Worm (Caenorhabditis elegans) whole organism, young adult: ENCODE data around the gene srd-20.

Experiments used
- B0019.2 ChIP-seq: fragments of 200-800 bp; sonication (Bioruptor generic); conservative IDR thresholded peaks from 2 replicates; pipeline ENCODE4 v1.3.6; 2022; ENCODE audit warnings: missing genetic modification reagents, missing genetic modification characterization, missing compliant biosample characterization
- B0035.1 ChIP-seq: sonication (generic microtip); optimal IDR thresholded peaks from 2 replicates; lab custom pipeline; 2016; ENCODE audit warnings: missing genetic modification characterization, mild to moderate bottlenecking, missing compliant biosample characterization, missing genotype, missing genetic modification reagents
- B0261.1 ChIP-seq: sonication (generic microtip); optimal IDR thresholded peaks from 2 replicates; lab custom pipeline; 2016; ENCODE audit warnings: mild to moderate bottlenecking, missing genetic modification characterization, moderate library complexity, missing compliant biosample characterization
- C17E4.6 ChIP-seq: fragments of 200-800 bp; sonication (Bioruptor generic); IDR thresholded peaks from 2 replicates; pipeline ENCODE4 v1.3.6; 2022; ENCODE audit warnings: missing genetic modification reagents, missing genetic modification characterization, missing compliant biosample characterization
- D2030.7 ChIP-seq: fragments of 200-800 bp; sonication (Bioruptor generic); IDR thresholded peaks from 2 replicates; pipeline ENCODE4 v1.3.6; 2022; ENCODE audit warnings: missing genetic modification reagents, missing genetic modification characterization, missing compliant biosample characterization
- F55B11.4 ChIP-seq: sonication (generic microtip); optimal IDR thresholded peaks from 2 replicates; lab custom pipeline; 2016; ENCODE audit warnings: missing compliant biosample characterization, missing genetic modification characterization, borderline replicate concordance; ENCODE audit not compliant: insufficient read depth
- Y95B8A.8 ChIP-seq: fragments of 200-800 bp; sonication (Bioruptor generic); IDR thresholded peaks from 2 replicates; pipeline ENCODE4 v1.3.6; 2022; ENCODE audit warnings: missing genetic modification reagents, missing genetic modification characterization, missing compliant biosample characterization
- aptf-2 ChIP-seq: fragments of 200-800 bp; sonication (Bioruptor generic); conservative IDR thresholded peaks from 2 replicates; pipeline ENCODE4 v1.3.6; 2022; ENCODE audit warnings: missing genetic modification reagents, missing genetic modification characterization, missing compliant biosample characterization
- aptf-3 ChIP-seq: fragments of 200-800 bp; sonication (Bioruptor generic); IDR thresholded peaks from 2 replicates; pipeline ENCODE4 v1.3.6; 2022; ENCODE audit warnings: missing genetic modification characterization, missing compliant biosample characterization
- atf-7 ChIP-seq: sonication (generic microtip); optimal IDR thresholded peaks from 2 replicates; lab custom pipeline; 2017; ENCODE audit warnings: mild to moderate bottlenecking, missing genetic modification characterization, missing compliant biosample characterization
- attf-3 ChIP-seq: fragments of 200-800 bp; sonication (Bioruptor generic); conservative IDR thresholded peaks from 2 replicates; pipeline ENCODE4 v1.3.6; 2022; ENCODE audit warnings: missing genetic modification reagents, missing genetic modification characterization, missing compliant biosample characterization
- ccch-3 ChIP-seq: fragments of 200-800 bp; sonication (Bioruptor generic); optimal IDR thresholded peaks from 2 replicates; lab custom pipeline; 2018; ENCODE audit warnings: mild to moderate bottlenecking, missing genetic modification characterization, missing compliant biosample characterization
- ceh-27 ChIP-seq: fragments of 200-800 bp; sonication (Bioruptor generic); optimal IDR thresholded peaks from 2 replicates; lab custom pipeline; 2018; ENCODE audit warnings: mild to moderate bottlenecking, missing genetic modification characterization, moderate library complexity, missing compliant biosample characterization
- ceh-58 ChIP-seq: fragments of 200-800 bp; sonication (Bioruptor generic); IDR thresholded peaks from 2 replicates; pipeline ENCODE4 v1.3.6; 2022; ENCODE audit warnings: missing genetic modification characterization, missing compliant biosample characterization
- dpff-1 ChIP-seq: sonication (generic microtip); optimal IDR thresholded peaks from 2 replicates; lab custom pipeline; 2017; ENCODE audit warnings: mild to moderate bottlenecking, missing genetic modification characterization, missing compliant biosample characterization
- dpl-1 ChIP-seq: fragments of 150-350 bp; optimal IDR thresholded peaks from 2 replicates; lab custom pipeline; 2014; ENCODE audit warnings: missing biosample characterization, missing genetic modification reagents, missing genetic modification characterization
- efl-1 ChIP-seq: fragments of 150-350 bp; optimal IDR thresholded peaks from 2 replicates; lab custom pipeline; 2014; ENCODE audit warnings: missing biosample characterization, missing genetic modification reagents, missing genetic modification characterization
- egrh-3 ChIP-seq: fragments of 200-800 bp; sonication (Bioruptor generic); IDR thresholded peaks from 2 replicates; pipeline ENCODE4 v1.3.6; 2022; ENCODE audit warnings: missing genetic modification reagents, missing genetic modification characterization, missing compliant biosample characterization
- ets-4 ChIP-seq: fragments of 200-800 bp; sonication (Bioruptor generic); optimal IDR thresholded peaks from 2 replicates; lab custom pipeline; 2018; ENCODE audit warnings: mild to moderate bottlenecking, missing genetic modification characterization, missing compliant biosample characterization
- him-1 ChIP-seq: sonication (generic microtip); optimal IDR thresholded peaks from 2 replicates; lab custom pipeline; 2016; ENCODE audit warnings: missing genotype, missing genetic modification reagents, missing genetic modification characterization, missing compliant biosample characterization
- hmg-1.2 ChIP-seq: fragments of 200-800 bp; sonication (Bioruptor generic); IDR thresholded peaks from 2 replicates; pipeline ENCODE4 v1.3.6; 2022; ENCODE audit warnings: missing genetic modification reagents, missing genetic modification characterization, missing compliant biosample characterization
- hsf-1 ChIP-seq: fragments of 200-800 bp; sonication (Bioruptor generic); IDR thresholded peaks from 2 replicates; pipeline ENCODE4 v1.3.6; 2022; ENCODE audit warnings: missing genetic modification reagents, missing genetic modification characterization, missing compliant biosample characterization
- let-526 ChIP-seq: fragments of 200-800 bp; sonication (Bioruptor generic); IDR thresholded peaks from 2 replicates; pipeline ENCODE4 v1.3.6; 2022; ENCODE audit warnings: missing genetic modification reagents, missing genetic modification characterization, missing compliant biosample characterization
- lin-26 ChIP-seq: fragments of 200-800 bp; sonication (Bioruptor generic); IDR thresholded peaks from 2 replicates; pipeline ENCODE4 v1.3.6; 2022; ENCODE audit warnings: missing genetic modification reagents, missing genetic modification characterization, missing compliant biosample characterization
- lin-35 ChIP-seq, 3 experiments: fragments of 150-350 bp in 2 of 3; sonication (generic microtip) in 1 of 3; optimal IDR thresholded peaks; 2 replicates each; lab custom pipeline; 2014 to 2018; ENCODE audit warnings: missing biosample characterization in 3 of 3, missing genetic modification characterization in 3 of 3, missing genetic modification reagents in 3 of 3
- madf-6 ChIP-seq: fragments of 200-800 bp; sonication (Bioruptor generic); IDR thresholded peaks from 2 replicates; pipeline ENCODE4 v1.3.6; 2022; ENCODE audit warnings: missing genetic modification reagents, missing genetic modification characterization, missing compliant biosample characterization
- mes-4 ChIP-seq: sonication (generic microtip); optimal IDR thresholded peaks from 2 replicates; lab custom pipeline; 2016; ENCODE audit warnings: missing genotype, missing genetic modification characterization, missing compliant biosample characterization
- nfyb-1 ChIP-seq: fragments of 200-800 bp; sonication (Bioruptor generic); IDR thresholded peaks from 2 replicates; pipeline ENCODE4 v1.3.6; 2022; ENCODE audit warnings: missing genetic modification reagents, missing genetic modification characterization, missing compliant biosample characterization
- nhr-120 ChIP-seq: fragments of 200-800 bp; sonication (Bioruptor generic); IDR thresholded peaks from 2 replicates; pipeline ENCODE4 v1.3.6; 2022; ENCODE audit warnings: missing genetic modification characterization, missing compliant biosample characterization
- nhr-27 ChIP-seq: fragments of 200-800 bp; sonication (Bioruptor generic); optimal IDR thresholded peaks from 2 replicates; lab custom pipeline; 2018; ENCODE audit warnings: mild to moderate bottlenecking, missing genetic modification characterization, moderate library complexity, missing compliant biosample characterization
- nhr-80 ChIP-seq: sonication (generic microtip); optimal IDR thresholded peaks from 2 replicates; lab custom pipeline; 2016; ENCODE audit warnings: missing genetic modification characterization, missing compliant biosample characterization
- pbrm-1 ChIP-seq: fragments of 200-800 bp; sonication (Bioruptor generic); IDR thresholded peaks from 2 replicates; pipeline ENCODE4 v1.3.6; 2022; ENCODE audit warnings: missing genetic modification reagents, missing genetic modification characterization, missing compliant biosample characterization
- pha-4 ChIP-seq: fragments of 150-350 bp; sonication (generic microtip); optimal IDR thresholded peaks from 2 replicates; lab custom pipeline; 2014; ENCODE audit warnings: missing biosample characterization, missing genetic modification reagents, missing genetic modification characterization
- snpc-4 ChIP-seq, 5 experiments: fragments of 150-350 bp in 1 of 5; sonication (generic microtip) in 4 of 5; optimal IDR thresholded peaks; 2 replicates each; lab custom pipeline; 2014 to 2018; ENCODE audit warnings: missing genetic modification characterization in 5 of 5, missing biosample characterization in 3 of 5, antibody characterized with exemption in 2 of 5, mild to moderate bottlenecking in 2 of 5, missing compliant biosample characterization in 2 of 5, missing genotype in 2 of 5, moderate library complexity in 2 of 5, missing genetic modification reagents in 1 of 5
- tlf-1 ChIP-seq: fragments of 200-800 bp; sonication (Bioruptor generic); optimal IDR thresholded peaks from 2 replicates; lab custom pipeline; 2018; ENCODE audit warnings: mild to moderate bottlenecking, missing genetic modification characterization, missing compliant biosample characterization
- unc-130 ChIP-seq: sonication (generic microtip); optimal IDR thresholded peaks from 2 replicates; lab custom pipeline; 2016; ENCODE audit warnings: missing genetic modification reagents, missing genetic modification characterization, missing compliant biosample characterization
- zfh-2 ChIP-seq: fragments of 200-800 bp; sonication (Bioruptor generic); conservative IDR thresholded peaks from 2 replicates; pipeline ENCODE4 v1.3.6; 2022; ENCODE audit warnings: missing genetic modification reagents, missing genetic modification characterization, missing compliant biosample characterization

srd-20 gene

DNA sequence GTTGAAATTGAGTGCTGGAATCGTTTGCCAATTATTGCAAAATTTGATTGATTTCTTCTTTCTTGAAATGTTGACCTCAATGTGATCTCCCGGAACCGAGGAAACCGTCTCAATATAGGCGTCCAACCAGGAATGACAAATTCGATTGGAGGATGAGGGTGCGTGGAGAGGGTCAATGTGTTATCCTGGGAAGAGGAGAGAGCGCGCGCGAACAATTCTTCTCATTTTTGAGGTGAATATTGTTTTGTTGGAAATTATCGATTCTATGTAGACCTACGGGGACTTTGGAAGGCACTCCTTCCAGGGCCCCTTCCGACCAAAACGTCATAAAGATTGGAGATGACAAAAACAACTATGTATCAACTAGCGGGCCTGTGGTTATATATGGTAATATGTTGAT is 18.8 kb upstream of the srd-20 start:
- TF ChIP-seq aptf-3, result peak; percentile 69; the same call in 1 of the 2 replicates
- peak; percentile 42 for TF ChIP-seq efl-1 (GFP tag; lab: Kevin White, UChicago)
- peak; percentile 95 for TF ChIP-seq aptf-2 (GFP tag; lab: Robert Waterston, UW)
- no peak for TF ChIP-seq unc-130
- peak; percentile 66; the same call in 1 of the 2 replicates for TF ChIP-seq madf-6 (GFP tag; lab: Robert Waterston, UW)
- TF ChIP-seq C17E4.6, result no peak
- TF ChIP-seq hmg-1.2, result no peak
- no peak for TF ChIP-seq atf-7 (tag; lab: Kevin White, UChicago)

DNA sequence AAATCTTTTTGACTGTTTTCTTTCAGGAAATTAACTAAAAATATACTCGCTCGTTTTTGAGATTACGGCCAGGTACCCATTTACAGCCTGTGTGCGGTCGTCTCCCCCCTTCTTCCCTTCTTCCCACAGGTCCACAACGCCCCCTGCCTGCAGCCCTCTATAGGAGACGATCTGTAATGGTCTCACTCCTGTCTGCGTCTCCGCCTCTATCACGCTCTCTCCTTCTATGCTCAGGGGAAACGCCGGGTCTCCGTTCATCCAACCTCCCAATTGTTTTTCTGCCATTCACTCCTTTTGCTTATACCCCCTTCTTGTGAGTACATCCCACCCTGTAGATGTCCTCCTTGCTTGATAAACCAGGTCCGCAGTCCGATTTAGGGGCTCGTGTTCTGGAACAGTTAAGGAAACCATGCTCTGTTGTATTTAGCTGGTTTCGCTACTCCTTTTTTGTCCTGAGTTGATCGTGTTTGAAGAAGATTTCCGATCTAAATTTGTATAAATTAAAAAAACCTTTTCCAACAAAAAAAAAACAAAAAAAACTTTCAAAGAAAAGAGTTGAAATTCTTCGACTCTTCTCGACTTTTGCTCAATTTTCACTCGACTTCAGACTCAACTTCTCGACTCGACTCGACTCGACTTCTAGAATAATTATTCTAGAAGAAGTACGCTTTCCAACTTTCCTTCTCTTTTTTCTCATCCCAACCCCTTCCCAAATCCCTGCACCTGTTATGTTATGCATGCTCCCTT is 16.8 kb upstream of the srd-20 start, which contains the start of gene F29G9.1:
F29G9.1 (plus strand) TSS at position 697 of the 747 bp plus-strand sequence.
- 0 out of 2 replicates have a peak, but pooled peaks have one; percentile 20 for TF ChIP-seq lin-26
- TF ChIP-seq hmg-1.2, result peak; percentile 74
- 0 out of 2 replicates have a peak, but pooled peaks have one; percentile 25 for TF ChIP-seq aptf-3
- TF ChIP-seq aptf-2 (GFP tag; lab: Robert Waterston, UW), result peak; percentile 97
- TF ChIP-seq zfh-2, result 0 out of 2 replicates have a peak, but pooled peaks have one; percentile 28

DNA sequence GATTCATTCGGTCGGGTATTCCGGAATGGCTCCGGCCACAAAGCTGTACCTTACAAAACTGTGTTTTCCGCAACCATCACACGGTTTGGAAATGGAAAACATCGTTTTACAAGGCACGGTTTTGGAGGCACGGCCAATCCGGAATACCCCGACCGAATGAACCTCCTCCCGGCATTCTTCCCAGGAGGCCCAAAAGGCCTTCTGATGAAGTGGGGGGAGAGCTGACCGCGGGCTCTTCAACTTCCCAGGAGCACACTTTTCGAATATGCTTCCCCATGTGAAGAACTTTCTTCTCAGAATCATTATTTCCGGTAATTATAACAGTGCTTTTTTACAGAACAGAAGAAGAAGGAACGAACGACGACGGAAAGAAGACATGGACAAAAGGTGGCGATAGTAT is 15.5 kb upstream of the srd-20 start:
- peak; percentile 82 for TF ChIP-seq aptf-2 (GFP tag; lab: Robert Waterston, UW)
- peak; percentile 52; the same call in 1 of the 2 replicates for TF ChIP-seq aptf-3

DNA sequence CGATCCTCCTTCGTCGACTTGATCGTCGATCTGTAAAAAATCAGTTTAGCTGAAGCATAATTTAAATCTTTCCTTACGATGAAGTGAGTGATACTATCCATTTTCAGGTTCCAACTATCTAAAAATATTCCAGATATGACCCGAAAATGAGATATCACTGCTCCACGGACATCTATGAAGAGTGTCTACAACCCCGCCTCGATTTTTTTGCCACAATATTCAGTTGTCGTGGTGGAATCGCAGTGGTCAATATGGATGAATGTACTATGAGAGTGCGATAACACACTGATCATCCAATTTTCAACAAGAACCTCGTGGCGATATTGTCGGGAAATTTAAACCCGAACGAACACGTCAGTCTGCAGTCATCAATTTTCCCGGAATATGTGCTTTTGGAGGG is 14.0 kb upstream of the srd-20 start, which contains the start of gene R01B10.2:
R01B10.2 (minus strand) TSS at position 101 of the 400 bp plus-strand sequence.
- TF ChIP-seq attf-3 (GFP tag; lab: Robert Waterston, UW), result no peak
- TF ChIP-seq nhr-27 (tag; lab: Kevin White, UChicago), result no peak
- no peak for TF ChIP-seq dpff-1 (tag; lab: Kevin White, UChicago)
- TF ChIP-seq mes-4 (tag; lab: Kevin White, UChicago), result no peak
- TF ChIP-seq ceh-58, result no peak

DNA sequence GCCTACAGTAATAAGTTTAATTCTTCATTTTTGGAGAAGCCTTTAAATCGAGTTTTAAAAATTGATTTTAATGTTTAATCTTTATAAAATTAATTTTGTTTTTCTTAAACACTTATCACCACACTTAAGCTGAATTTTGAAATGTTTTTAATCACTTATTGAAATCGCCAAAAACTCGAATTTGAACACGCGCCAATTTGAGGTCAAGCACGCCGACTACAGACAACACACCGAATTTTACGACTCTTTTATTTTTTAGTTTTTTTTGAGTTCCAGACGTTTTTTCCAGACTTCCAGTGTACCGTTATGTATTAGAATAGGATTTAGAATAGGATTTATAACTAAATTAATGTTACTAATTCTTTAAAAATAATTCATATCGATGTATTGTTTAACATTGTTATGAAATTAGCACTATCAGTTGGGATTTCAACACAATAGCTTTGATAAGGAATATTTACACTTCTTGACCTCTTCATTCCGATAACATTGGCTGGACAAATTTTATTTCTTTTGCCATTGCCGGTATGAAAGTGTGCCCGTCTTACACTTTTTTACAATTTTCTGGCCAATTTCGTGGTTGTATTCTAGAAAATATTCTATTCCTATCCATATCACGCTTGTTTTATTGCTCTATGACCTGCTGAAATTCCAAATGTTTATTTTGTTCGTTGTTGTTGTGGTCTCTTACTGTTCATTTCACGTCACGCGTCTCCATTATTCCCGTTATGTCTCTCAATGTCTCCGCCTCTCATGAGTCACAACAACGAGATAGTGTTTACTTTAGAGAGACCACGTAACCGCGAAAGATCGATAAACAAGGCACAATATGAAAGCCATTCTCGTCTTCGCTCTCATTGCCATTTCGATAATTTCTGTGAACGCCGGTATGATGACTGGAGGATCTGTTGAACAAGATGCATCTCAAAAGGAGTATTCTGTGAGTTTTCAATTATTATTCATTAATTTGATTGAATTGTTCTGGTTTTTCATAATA is 11.8 kb upstream of the srd-20 start, which contains the start of gene cpi-2:
cpi-2 (plus strand) TSS at position 788 of the 997 bp plus-strand sequence.
- TF ChIP-seq nhr-120 (GFP tag; lab: Robert Waterston, UW) (no peak), lin-26 (no peak), let-526 (GFP tag; lab: Robert Waterston, UW) (no peak), F55B11.4 (no peak), Y95B8A.8 (GFP tag; lab: Robert Waterston, UW) (no peak), pbrm-1 (GFP tag; lab: Robert Waterston, UW) (0 out of 2 replicates have a peak, but pooled peaks have one; percentile 26), B0035.1 (tag; lab: Kevin White, UChicago) (no peak), dpl-1 (peak; percentile 57), egrh-3 (no peak), ets-4 (no peak), ceh-58 (no peak), lin-35 (GFP tag; optimal IDR thresholded peaks at IDR 0.05; lab: Kevin White, UChicago) (peak in 1 of 3 experiments; percentile 59), tlf-1 (GFP tag; lab: Kevin White, UChicago) (no peak), nfyb-1 (GFP tag; lab: Robert Waterston, UW) (peak; percentile 38; the same call in 1 of the 2 replicates), ceh-27 (GFP tag; lab: Kevin White, UChicago) (peak; percentile 8), B0019.2 (no peak), snpc-4 (GFP tag; optimal IDR thresholded peaks at IDR 0.05; lab: Kevin White, UChicago) (no peak), snpc-4 (tag; optimal IDR thresholded peaks at IDR 0.05; lab: Kevin White, UChicago) (peak in 2 of 4 experiments; percentile 8 to 10), him-1 (tag; lab: Kevin White, UChicago) (no peak), hsf-1 (GFP tag; lab: Robert Waterston, UW) (no peak), D2030.7 (GFP tag; lab: Robert Waterston, UW) (no peak), ccch-3 (GFP tag; lab: Kevin White, UChicago) (no peak), nhr-80 (tag; lab: Kevin White, UChicago) (no peak), pha-4 (tag; lab: Kevin White, UChicago) (no peak), B0261.1 (tag; lab: Kevin White, UChicago) (no peak)
